Fruit fly (Drosophila melanogaster) Kc167 (cell line): Measurements from ENCODE around the gene Npc1b.

Experiments
- Myc ChIP-seq: fragments of >200 bp; optimal IDR thresholded peaks from 2 replicates; lab custom pipeline; 2017; ENCODE audit warnings: missing external identifiers
- Sin3A ChIP-seq: fragments of >200 bp; optimal IDR thresholded peaks from 2 replicates; lab custom pipeline; 2018; ENCODE audit warnings: missing external identifiers
- h ChIP-seq: fragments of >200 bp; optimal IDR thresholded peaks from 3 replicates; lab custom pipeline; 2018; ENCODE audit warnings: missing external identifiers
- insv ChIP-seq: fragments of >200 bp; optimal IDR thresholded peaks from 3 replicates; lab custom pipeline; 2018; ENCODE audit warnings: missing external identifiers
- psq ChIP-seq: fragments of >200 bp; optimal IDR thresholded peaks from 2 replicates; lab custom pipeline; 2017; ENCODE audit warnings: missing external identifiers
- ttk ChIP-seq: sonication (Bioruptor generic); optimal IDR thresholded peaks from 2 replicates; lab custom pipeline; 2017; ENCODE audit warnings: missing external identifiers

Gene Npc1b

dm6 chrX:20934530-20934929, at the start of gene Npc1b:
Gene Npc1b, plus strand, starts transcription at chrX:20934869.
- no peak for TF ChIP-seq psq (lab: Kevin White, UChicago)
- no peak for TF ChIP-seq Sin3A (lab: Kevin White, UChicago)
- TF ChIP-seq insv (lab: Kevin White, UChicago) = no peak
- TF ChIP-seq ttk = no peak
- TF ChIP-seq h = no peak

- no peak for TF ChIP-seq h
- TF ChIP-seq Myc (lab: Kevin White, UChicago) = no peak
Measured at dm6 chrX:20916436-20916835, 18.2 kb upstream of the Npc1b start.

- TF ChIP-seq insv (lab: Kevin White, UChicago) = no peak
- no peak for TF ChIP-seq h
- no peak for TF ChIP-seq Myc (lab: Kevin White, UChicago)
- no peak for TF ChIP-seq Sin3A (lab: Kevin White, UChicago)
- TF ChIP-seq psq (lab: Kevin White, UChicago) = no peak
- TF ChIP-seq ttk = no peak
Measured at dm6 chrX:20923787-20924186, 10.9 kb upstream of the Npc1b start.

DNA sequence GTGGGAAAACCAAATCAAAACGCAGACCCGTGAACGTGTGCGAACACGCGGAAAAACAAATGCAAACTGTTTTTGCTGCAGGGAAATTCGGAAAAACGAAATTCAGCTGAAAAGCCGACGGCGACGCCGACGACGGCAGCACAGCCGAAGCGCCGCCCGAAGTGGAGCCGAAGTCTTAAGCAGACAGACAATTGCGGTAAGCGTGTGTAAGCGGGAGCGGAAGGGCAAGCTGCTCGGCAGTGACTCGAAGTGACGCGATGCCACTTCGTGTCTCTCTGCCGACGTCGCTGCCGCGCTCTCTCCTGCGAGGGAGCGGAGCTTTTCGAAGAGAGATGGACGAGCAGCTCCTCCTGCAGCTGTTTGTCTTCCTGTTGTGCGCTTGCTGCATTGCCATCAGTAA, 9.7 kb upstream of the Npc1b start:
- TF ChIP-seq h (no peak), Sin3A (lab: Kevin White, UChicago) (no peak), Myc (lab: Kevin White, UChicago) (no peak), psq (lab: Kevin White, UChicago) (no peak)

DNA sequence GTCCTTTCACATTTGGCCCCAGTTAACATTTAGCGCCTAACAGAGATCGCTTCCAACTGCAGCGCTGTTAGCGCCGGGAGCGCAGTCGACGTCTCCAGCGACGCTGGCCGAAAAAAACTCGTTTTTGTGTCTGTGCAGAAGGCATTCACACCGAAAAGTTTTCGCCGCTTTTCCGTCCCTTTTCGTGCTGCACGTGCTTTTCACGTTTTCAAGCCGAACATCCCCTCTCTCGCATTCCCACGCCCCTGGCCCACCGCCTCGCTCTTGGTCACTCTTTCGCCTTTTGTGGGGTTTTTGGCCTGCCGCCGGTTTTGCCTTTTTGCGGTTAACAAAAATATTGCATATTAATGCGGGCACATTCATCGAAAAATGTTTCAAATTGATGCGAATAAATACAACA, 8.8 kb upstream of the Npc1b start:
- TF ChIP-seq Sin3A (lab: Kevin White, UChicago) (no peak), Myc (lab: Kevin White, UChicago) (no peak), insv (lab: Kevin White, UChicago) (no peak), psq (lab: Kevin White, UChicago) (no peak), ttk (no peak), h (no peak)

DNA sequence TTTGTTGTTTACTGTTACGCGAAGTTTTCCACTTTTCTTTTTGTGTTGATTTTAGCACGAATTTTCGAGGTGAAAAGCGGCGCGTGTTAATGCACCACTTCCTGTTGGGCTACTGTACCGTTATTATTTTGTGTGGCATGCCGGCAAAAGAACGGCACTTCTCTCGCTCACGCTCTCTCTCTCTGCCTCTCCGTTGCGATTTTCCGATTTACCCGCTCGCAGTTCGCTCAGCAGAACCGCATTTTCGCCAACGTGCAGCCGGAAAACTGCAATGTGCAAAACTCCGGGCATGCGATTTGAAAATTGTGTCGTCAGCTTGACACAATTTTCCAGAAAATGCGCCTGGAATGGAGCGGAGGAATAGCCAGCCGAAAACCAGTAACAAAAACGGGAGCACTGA, 7.7 kb upstream of the Npc1b start, which contains the start of gene shakB:
Gene shakB, minus strand, starts transcription at position 101 of the 400 bp plus-strand sequence.
- TF ChIP-seq Myc (lab: Kevin White, UChicago) (no peak), ttk (no peak), insv (lab: Kevin White, UChicago) (no peak), psq (lab: Kevin White, UChicago) (no peak), h (no peak), Sin3A (lab: Kevin White, UChicago) (no peak)

- no peak for TF ChIP-seq Myc (lab: Kevin White, UChicago)
- no peak for TF ChIP-seq psq (lab: Kevin White, UChicago)
Measured at dm6 chrX:20933459-20933858, 1.2 kb upstream of the Npc1b start, which contains the start of gene CG11227. Gene CG11227, minus strand, starts transcription at chrX:20933559.

dm6 chrX:20948268-20948667, 13.6 kb downstream of the Npc1b start:
- TF ChIP-seq Myc (lab: Kevin White, UChicago) (no peak), insv (lab: Kevin White, UChicago) (no peak)

DNA sequence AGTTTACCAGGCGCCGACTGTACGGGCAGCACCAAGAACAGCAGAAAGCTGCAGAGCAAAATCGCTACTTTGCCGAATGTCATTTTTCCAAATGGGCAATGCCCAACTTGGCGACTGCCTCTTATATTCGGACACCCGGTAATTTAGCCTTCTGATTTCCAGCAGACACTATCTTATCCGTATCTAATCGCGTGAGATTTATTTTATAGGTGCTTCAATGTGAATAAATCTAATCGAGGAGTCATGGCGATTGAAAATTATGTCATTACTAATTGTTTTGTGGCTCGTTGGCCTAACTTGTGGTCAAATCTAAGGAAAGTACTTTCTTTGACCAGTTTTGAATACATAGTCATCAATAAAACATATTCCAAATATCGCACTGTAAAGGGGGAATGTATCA, 28.7 kb downstream of the Npc1b start, which contains the start of gene Ser6:
Gene Ser6, minus strand, starts transcription at position 101 of the 400 bp plus-strand sequence.
- TF ChIP-seq h (no peak), psq (lab: Kevin White, UChicago) (no peak), Myc (lab: Kevin White, UChicago) (no peak), ttk (no peak), insv (lab: Kevin White, UChicago) (no peak), Sin3A (lab: Kevin White, UChicago) (no peak)

DNA sequence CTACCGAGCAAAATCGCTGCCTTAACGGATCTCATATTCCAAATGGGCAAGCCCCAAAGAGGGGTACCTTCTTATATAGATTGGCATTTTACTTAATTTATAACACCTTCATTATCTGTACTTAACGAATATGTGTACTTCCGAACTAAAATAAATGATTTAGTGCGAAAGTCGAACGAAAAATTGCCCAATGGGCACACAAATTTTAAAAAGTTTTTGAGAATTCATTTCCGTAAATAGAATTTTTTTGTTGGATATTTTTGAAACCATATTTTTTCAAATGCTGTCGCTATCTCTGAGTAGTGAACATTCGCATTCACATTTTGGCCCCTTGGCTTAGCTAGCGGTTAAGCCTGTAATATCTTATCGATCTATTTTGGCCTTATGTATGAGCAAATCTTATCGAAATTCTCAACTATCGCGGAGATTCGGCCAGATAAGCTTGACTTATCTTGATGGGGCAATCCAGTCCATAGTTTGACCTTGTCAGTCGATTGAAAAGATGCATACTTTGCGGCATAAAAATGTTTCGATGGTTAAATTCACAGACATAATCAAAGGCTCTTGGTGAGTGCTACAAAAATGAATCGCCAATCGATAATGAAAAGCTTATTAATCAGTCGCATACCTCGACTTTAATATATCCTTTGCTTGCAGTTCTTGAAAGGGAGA, 30.8 kb downstream of the Npc1b start, which contains the start of gene CG1304:
Gene CG1304, minus strand, starts transcription at position 51 of the 672 bp plus-strand sequence.
- no peak for TF ChIP-seq Myc (lab: Kevin White, UChicago)

DNA sequence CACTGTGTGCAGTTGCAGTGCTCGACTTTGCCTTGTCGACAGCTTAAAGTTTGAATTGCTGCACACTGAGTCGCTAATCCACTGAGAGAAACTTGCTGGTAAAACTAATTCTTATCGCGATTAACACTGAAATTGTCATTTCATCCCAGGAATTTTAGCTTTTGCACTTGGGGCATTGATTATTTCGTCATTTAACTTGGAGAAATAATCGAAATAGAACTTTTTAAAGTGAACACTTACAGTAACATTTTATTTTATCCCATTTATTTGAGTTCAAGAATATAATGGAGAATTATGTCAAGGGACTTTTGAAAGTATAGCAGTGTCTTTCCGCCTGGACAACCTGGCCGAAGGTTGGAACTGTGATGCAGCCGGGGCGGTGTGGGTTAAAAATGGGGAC, 43.3 kb downstream of the Npc1b start, which contains the start of gene CG44426:
Gene CG44426, plus strand, starts transcription at position 301 of the 400 bp plus-strand sequence.
- no peak for TF ChIP-seq psq (lab: Kevin White, UChicago)
- TF ChIP-seq Myc (lab: Kevin White, UChicago) = no peak
- TF ChIP-seq insv (lab: Kevin White, UChicago) = no peak

DNA sequence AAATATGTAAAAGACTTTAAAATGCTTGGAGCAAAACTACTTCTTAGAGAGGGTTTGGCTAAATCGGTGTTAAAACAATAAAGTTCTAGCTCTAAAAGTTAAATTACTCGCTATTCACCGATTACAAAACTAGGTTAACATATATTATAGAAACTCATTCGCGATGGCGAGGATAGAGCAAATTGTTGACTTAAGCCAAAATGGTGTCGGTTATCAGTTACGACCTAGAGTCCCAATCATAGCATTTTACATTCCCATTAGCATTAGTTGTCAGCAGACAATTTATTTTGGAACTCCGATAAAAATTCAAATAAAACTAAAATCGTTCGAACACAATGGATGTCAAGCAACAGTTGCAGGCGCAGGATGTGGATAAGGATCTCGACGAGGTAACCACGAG, 49.7 kb downstream of the Npc1b start, which contains the start of gene CG11666:
Gene CG11666, plus strand, starts transcription at position 301 of the 400 bp plus-strand sequence.
- TF ChIP-seq h (no peak), ttk (no peak), psq (lab: Kevin White, UChicago) (no peak), Sin3A (lab: Kevin White, UChicago) (no peak)
